Fruit fly (Drosophila melanogaster) S2 (cell line): Measurements from ENCODE around the gene Imp.

Experiments used
- CG8478 ChIP-seq: fragments of >200 bp; optimal IDR thresholded peaks from 2 replicates; lab custom pipeline; 2018
- CTCF ChIP-seq, 2 experiments: fragments of >200 bp; optimal IDR thresholded peaks; 2 replicates each; lab custom pipeline; 2018

- TF ChIP-seq CG8478: no peak
- no peak for TF ChIP-seq CTCF (optimal IDR thresholded peaks at IDR 0.05; lab: Kevin White, UChicago)
Measured at dm6 chrX:10743825-10744224, 80.3 kb downstream of the Imp start.
